Worm (Caenorhabditis elegans): ENCODE measurements around the gene cec-3.

Gene cec-3

ce11 chrII:7839703-7840102 lies 17.7 kb downstream of the cec-3 start (continued):
- TF ChIP-seq pqm-1 (tag; optimal IDR thresholded peaks at IDR 0.05) = no peak
- no peak for TF ChIP-seq ceh-24 (tag; optimal IDR thresholded peaks at IDR 0.05)
- TF ChIP-seq sox-4 (tag; optimal IDR thresholded peaks at IDR 0.05) = no peak
- no peak for TF ChIP-seq hlh-6 (tag; optimal IDR thresholded peaks at IDR 0.05)
- TF ChIP-seq madf-2 (tag; optimal IDR thresholded peaks at IDR 0.05) = no peak
- TF ChIP-seq tbx-2 (tag; optimal IDR thresholded peaks at IDR 0.05) = no peak
- TF ChIP-seq ceh-9 (tag; optimal IDR thresholded peaks at IDR 0.05) = no peak
- TF ChIP-seq odd-2 (tag; optimal IDR thresholded peaks at IDR 0.05) = no peak
- no peak for TF ChIP-seq lin-11 (tag; optimal IDR thresholded peaks at IDR 0.05)
- no peak for TF ChIP-seq ahr-1 (tag; optimal IDR thresholded peaks at IDR 0.05)

ce11 chrII:7838661-7839060 lies 18.7 kb downstream of the cec-3 start:
- TF ChIP-seq ceh-24 (tag; optimal IDR thresholded peaks at IDR 0.05) (no peak), nfya-1 (tag; optimal IDR thresholded peaks at IDR 0.05) (peak; percentile 12), che-1 (tag; optimal IDR thresholded peaks at IDR 0.05) (no peak)

- no peak for TF ChIP-seq ceh-24 (tag; optimal IDR thresholded peaks at IDR 0.05)
- no peak for TF ChIP-seq sox-2 (GFP tag; IDR thresholded peaks at IDR 0.05)
- no peak for TF ChIP-seq eyg-1 (tag; optimal IDR thresholded peaks at IDR 0.05)
- peak; percentile 63 for TF ChIP-seq ceh-18 (tag; optimal IDR thresholded peaks at IDR 0.05)
- no peak for TF ChIP-seq unc-86 (tag; optimal IDR thresholded peaks at IDR 0.05)
- TF ChIP-seq ceh-34 (tag; optimal IDR thresholded peaks at IDR 0.05) = peak; percentile 64
- peak; percentile 43 for TF ChIP-seq unc-55 (GFP tag; optimal IDR thresholded peaks at IDR 0.05)
- TF ChIP-seq rnt-1 (tag; optimal IDR thresholded peaks at IDR 0.05) = peak; percentile 32
- no peak for TF ChIP-seq ahr-1 (tag; optimal IDR thresholded peaks at IDR 0.05)
These were observed 20.7 kb downstream of the cec-3 start for ce11 chrII:7836613-7837226.

ce11 chrII:7835314-7835713 lies 22.1 kb downstream of the cec-3 start, which contains the start of gene cex-2:
cex-2 (minus strand) TSS chrII:7835414.
- TF ChIP-seq sox-4 (tag; optimal IDR thresholded peaks at IDR 0.05) (no peak), pha-2 (tag; optimal IDR thresholded peaks at IDR 0.05) (no peak), hlh-8 (tag; optimal IDR thresholded peaks at IDR 0.05) (no peak), unc-86 (tag; optimal IDR thresholded peaks at IDR 0.05) (no peak), pag-3 (tag; optimal IDR thresholded peaks at IDR 0.05; ENCODE audit: borderline replicate concordance) (no peak), ahr-1 (tag; optimal IDR thresholded peaks at IDR 0.05) (no peak), rnt-1 (tag; optimal IDR thresholded peaks at IDR 0.05) (no peak), pros-1 (tag; optimal IDR thresholded peaks at IDR 0.05) (no peak), T23F11.4 (GFP tag; optimal IDR thresholded peaks at IDR 0.05) (no peak), C08G9.2 (tag; optimal IDR thresholded peaks at IDR 0.05) (no peak), K02D7.2 (tag; optimal IDR thresholded peaks at IDR 0.05) (no peak), ama-1 (optimal IDR thresholded peaks at IDR 0.05) (no peak), ceh-19 (GFP tag; optimal IDR thresholded peaks at IDR 0.05) (no peak), ztf-16 (tag; optimal IDR thresholded peaks at IDR 0.05) (no peak), hlh-13 (GFP tag; optimal IDR thresholded peaks at IDR 0.05) (no peak), eyg-1 (tag; optimal IDR thresholded peaks at IDR 0.05) (no peak), sdc-2 (tag; optimal IDR thresholded peaks at IDR 0.05) (no peak), pax-1 (tag; optimal IDR thresholded peaks at IDR 0.05) (no peak)

ce11 chrII:7832054-7832453 lies 25.3 kb downstream of the cec-3 start, which contains the start of gene T09A5.14:
T09A5.14 (plus strand) TSS chrII:7832354.
- TF ChIP-seq nfya-1 (tag; optimal IDR thresholded peaks at IDR 0.05) (no peak), elt-4 (tag; optimal IDR thresholded peaks at IDR 0.05) (no peak), pax-1 (tag; optimal IDR thresholded peaks at IDR 0.05) (no peak), ceh-6 (GFP tag; optimal IDR thresholded peaks at IDR 0.05) (no peak), C08G9.2 (tag; optimal IDR thresholded peaks at IDR 0.05) (no peak), sdc-2 (tag; optimal IDR thresholded peaks at IDR 0.05) (no peak), ceh-45 (GFP tag; IDR thresholded peaks at IDR 0.05) (no peak), ceh-24 (tag; optimal IDR thresholded peaks at IDR 0.05) (no peak), K02D7.2 (tag; optimal IDR thresholded peaks at IDR 0.05) (no peak), dmd-4 (tag; optimal IDR thresholded peaks at IDR 0.05; ENCODE audit: borderline replicate concordance) (no peak), fax-1 (tag; optimal IDR thresholded peaks at IDR 0.05) (no peak), zip-5 (tag; optimal IDR thresholded peaks at IDR 0.05) (no peak), syd-9 (tag; optimal IDR thresholded peaks at IDR 0.05) (no peak), sox-4 (tag; optimal IDR thresholded peaks at IDR 0.05) (no peak), ets-4 (tag; optimal IDR thresholded peaks at IDR 0.05) (no peak)
